Fruit fly (Drosophila melanogaster) whole organism, embryonic: Measurements from ENCODE around the gene Veneno.

Experiments
- Atf-2 ChIP-seq: fragments of 200-800 bp; sonication (Bioruptor generic); optimal IDR thresholded peaks from 2 replicates; lab custom pipeline; 2016; ENCODE audit warnings: missing biosample characterization, missing genetic modification characterization
- BEAF-32 ChIP-seq: fragments of 200-800 bp; sonication (Bioruptor generic); optimal IDR thresholded peaks from 3 replicates; lab custom pipeline; 2017; ENCODE audit warnings: missing biosample characterization, missing genetic modification characterization, mild to moderate bottlenecking, moderate library complexity, missing genetic modification reagents
- Bgb ChIP-seq: fragments of 200-800 bp; sonication (Bioruptor generic); IDR thresholded peaks from 2 replicates; pipeline ENCODE4 v1.3.6; 2022; ENCODE audit warnings: missing biosample characterization, missing genetic modification characterization; ENCODE audit not compliant: partially characterized antibody
- CG10431 ChIP-seq: fragments of 200-800 bp; sonication (Bioruptor generic); optimal IDR thresholded peaks from 3 replicates; lab custom pipeline; 2018; ENCODE audit warnings: missing biosample characterization, mild to moderate bottlenecking, missing genetic modification characterization
- CG11504 ChIP-seq: fragments of 200-800 bp; sonication (Bioruptor generic); optimal IDR thresholded peaks from 3 replicates; lab custom pipeline; 2019; ENCODE audit warnings: missing biosample characterization, mild to moderate bottlenecking, missing genetic modification characterization, moderate library complexity
- CG1233 ChIP-seq: fragments of 200-800 bp; sonication (Bioruptor generic); optimal IDR thresholded peaks from 4 replicates; lab custom pipeline; 2018; ENCODE audit warnings: missing biosample characterization, mild to moderate bottlenecking, missing genetic modification characterization
- CG12744 ChIP-seq: fragments of 200-800 bp; sonication (Bioruptor generic); optimal IDR thresholded peaks from 2 replicates; lab custom pipeline; 2016; ENCODE audit warnings: missing biosample characterization, missing genetic modification characterization
- CG14860 ChIP-seq: fragments of 200-800 bp; sonication (Bioruptor generic); IDR thresholded peaks from 3 replicates; pipeline ENCODE4 v1.3.6; 2022; ENCODE audit warnings: missing biosample characterization, missing genetic modification characterization; ENCODE audit not compliant: partially characterized antibody
- CG1603 ChIP-seq: fragments of 200-800 bp; sonication (Bioruptor generic); optimal IDR thresholded peaks from 2 replicates; lab custom pipeline; 2019; ENCODE audit warnings: missing biosample characterization, mild to moderate bottlenecking, missing genetic modification characterization, moderate library complexity
- CG32767 ChIP-seq: fragments of 200-800 bp; sonication (Bioruptor generic); IDR thresholded peaks from 2 replicates; pipeline ENCODE4 v1.3.6; 2022; ENCODE audit warnings: missing biosample characterization, missing genetic modification characterization
- CG34422 ChIP-seq: fragments of 200-800 bp; sonication (Bioruptor generic); IDR thresholded peaks from 3 replicates; pipeline ENCODE4 v1.3.6; 2022; ENCODE audit warnings: missing biosample characterization, missing genetic modification characterization
- CG5180 ChIP-seq: fragments of 200-800 bp; sonication (Bioruptor generic); optimal IDR thresholded peaks from 3 replicates; lab custom pipeline; 2017; ENCODE audit warnings: missing biosample characterization, missing genetic modification characterization, mild to moderate bottlenecking, moderate library complexity, missing genetic modification reagents
- CG7786 ChIP-seq: fragments of 200-800 bp; sonication (Bioruptor generic); optimal IDR thresholded peaks from 2 replicates; lab custom pipeline; 2016; ENCODE audit warnings: missing biosample characterization, missing genetic modification characterization
- CG9215 ChIP-seq: fragments of 200-800 bp; sonication (Bioruptor generic); IDR thresholded peaks from 2 replicates; pipeline ENCODE4 v1.3.6; 2022; ENCODE audit warnings: missing biosample characterization, missing genetic modification characterization
- CG9609 ChIP-seq: fragments of 200-800 bp; sonication (Bioruptor generic); optimal IDR thresholded peaks from 3 replicates; lab custom pipeline; 2016; ENCODE audit warnings: missing biosample characterization, missing genetic modification characterization
- CG9797 ChIP-seq: fragments of 200-800 bp; sonication (Bioruptor generic); optimal IDR thresholded peaks from 3 replicates; lab custom pipeline; 2018; ENCODE audit warnings: missing biosample characterization, mild to moderate bottlenecking, missing genetic modification characterization
- Doc2 ChIP-seq: fragments of 200-800 bp; sonication (Bioruptor generic); IDR thresholded peaks from 2 replicates; pipeline ENCODE4 v1.3.6; 2022; ENCODE audit warnings: missing biosample characterization, missing genetic modification characterization
- Dp ChIP-seq: fragments of 200-800 bp; sonication (Bioruptor generic); optimal IDR thresholded peaks from 2 replicates; lab custom pipeline; 2018; ENCODE audit warnings: missing biosample characterization, mild to moderate bottlenecking, missing genetic modification characterization, moderate library complexity
- E2f2 ChIP-seq: fragments of 200-800 bp; sonication (Bioruptor generic); IDR thresholded peaks from 2 replicates; pipeline ENCODE4 v1.3.6; 2022; ENCODE audit warnings: missing biosample characterization, missing genetic modification characterization
- Eip74EF ChIP-seq, 2 experiments: fragments of 200-800 bp in 1 of 2; fragments of >200 bp in 1 of 2; sonication (Bioruptor generic) in 1 of 2; optimal IDR thresholded peaks; 2 replicates each; lab custom pipeline; 2017 to 2019; ENCODE audit warnings: missing biosample characterization in 2 of 2, missing genetic modification characterization in 2 of 2, mild to moderate bottlenecking in 1 of 2, moderate library complexity in 1 of 2
- Hmr ChIP-seq: fragments of 200-800 bp; sonication (Bioruptor generic); optimal IDR thresholded peaks from 3 replicates; lab custom pipeline; 2017; ENCODE audit warnings: mild to moderate bottlenecking, missing biosample characterization, missing genetic modification reagents, missing genetic modification characterization
- MESR4 ChIP-seq: fragments of 200-800 bp; sonication (Bioruptor generic); optimal IDR thresholded peaks from 2 replicates; lab custom pipeline; 2018; ENCODE audit warnings: missing biosample characterization, mild to moderate bottlenecking, missing genetic modification characterization, moderate library complexity
- Myb ChIP-seq: fragments of 200-800 bp; sonication (Bioruptor generic); optimal IDR thresholded peaks from 2 replicates; lab custom pipeline; 2016; ENCODE audit warnings: missing biosample characterization, missing genetic modification characterization
- NFAT ChIP-seq: fragments of 200-800 bp; sonication (Bioruptor generic); IDR thresholded peaks from 2 replicates; pipeline ENCODE4 v1.3.6; 2022; ENCODE audit warnings: missing biosample characterization, missing genetic modification characterization
- Nf-YA ChIP-seq: fragments of 200-800 bp; sonication (Bioruptor generic); IDR thresholded peaks from 2 replicates; pipeline ENCODE4 v1.3.6; 2022; ENCODE audit warnings: missing biosample characterization, missing genetic modification characterization
- Ptx1 ChIP-seq: fragments of 200-800 bp; sonication (Bioruptor generic); IDR thresholded peaks from 2 replicates; pipeline ENCODE4 v1.3.6; 2022; ENCODE audit warnings: missing biosample characterization, missing genetic modification characterization
- Scr ChIP-seq: fragments of 200-800 bp; sonication (Bioruptor generic); IDR thresholded peaks from 2 replicates; pipeline ENCODE4 v1.3.6; 2022; ENCODE audit warnings: missing biosample characterization, missing genetic modification characterization; ENCODE audit not compliant: partially characterized antibody
- YL-1 ChIP-seq: fragments of 200-800 bp; sonication (Bioruptor generic); optimal IDR thresholded peaks from 3 replicates; lab custom pipeline; 2017; ENCODE audit warnings: missing biosample characterization, mild to moderate bottlenecking, missing genetic modification characterization
- ara ChIP-seq: fragments of 200-800 bp; sonication (Bioruptor generic); IDR thresholded peaks from 2 replicates; pipeline ENCODE4 v1.3.6; 2022; ENCODE audit warnings: missing biosample characterization, missing genetic modification characterization
- az2 ChIP-seq: fragments of 200-800 bp; sonication (Bioruptor generic); optimal IDR thresholded peaks from 3 replicates; lab custom pipeline; 2016; ENCODE audit warnings: missing biosample characterization, missing genetic modification characterization
- bbx ChIP-seq: fragments of 200-800 bp; sonication (Bioruptor generic); IDR thresholded peaks from 2 replicates; pipeline ENCODE4 v1.3.6; 2022; ENCODE audit warnings: missing biosample characterization, missing genetic modification characterization; ENCODE audit not compliant: partially characterized antibody
- grn ChIP-seq: fragments of 200-800 bp; sonication (Bioruptor generic); optimal IDR thresholded peaks from 3 replicates; lab custom pipeline; 2017; ENCODE audit warnings: missing biosample characterization, missing genetic modification characterization
- gsb-n ChIP-seq: fragments of 200-800 bp; sonication (Bioruptor generic); optimal IDR thresholded peaks from 3 replicates; lab custom pipeline; 2018; ENCODE audit warnings: missing biosample characterization, mild to moderate bottlenecking, missing genetic modification characterization
- hb ChIP-seq: fragments of 200-800 bp; sonication (Bioruptor generic); IDR thresholded peaks from 3 replicates; pipeline ENCODE4 v1.3.6; 2022; ENCODE audit warnings: missing biosample characterization, missing genetic modification characterization; ENCODE audit not compliant: partially characterized antibody
- hbn ChIP-seq: fragments of 200-800 bp; sonication (Bioruptor generic); IDR thresholded peaks from 2 replicates; pipeline ENCODE4 v1.3.6; 2022; ENCODE audit warnings: missing biosample characterization, missing genetic modification characterization; ENCODE audit not compliant: partially characterized antibody
- her ChIP-seq: fragments of 200-800 bp; sonication (Bioruptor generic); optimal IDR thresholded peaks from 2 replicates; lab custom pipeline; 2016; ENCODE audit warnings: missing biosample characterization, missing genetic modification characterization
- ken ChIP-seq: fragments of 200-800 bp; sonication (Bioruptor generic); IDR thresholded peaks from 3 replicates; pipeline ENCODE4 v1.3.6; 2022; ENCODE audit warnings: missing biosample characterization, missing genetic modification characterization
- lilli ChIP-seq: fragments of 200-800 bp; sonication (Bioruptor generic); optimal IDR thresholded peaks from 3 replicates; lab custom pipeline; 2016; ENCODE audit warnings: missing biosample characterization, missing genetic modification characterization
- mam ChIP-seq: fragments of 200-800 bp; sonication (Bioruptor generic); optimal IDR thresholded peaks from 3 replicates; lab custom pipeline; 2016; ENCODE audit warnings: missing biosample characterization, missing genetic modification characterization
- nerfin-2 ChIP-seq: fragments of 200-800 bp; sonication (Bioruptor generic); IDR thresholded peaks from 2 replicates; pipeline ENCODE4 v1.3.6; 2022; ENCODE audit warnings: missing biosample characterization, missing genetic modification characterization; ENCODE audit not compliant: partially characterized antibody
- nom ChIP-seq: fragments of 200-800 bp; sonication (Bioruptor generic); optimal IDR thresholded peaks from 2 replicates; lab custom pipeline; 2017; ENCODE audit warnings: missing biosample characterization, missing genetic modification characterization, mild to moderate bottlenecking, moderate library complexity, missing genetic modification reagents
- onecut ChIP-seq: fragments of 200-800 bp; sonication (Bioruptor generic); IDR thresholded peaks from 2 replicates; pipeline ENCODE4 v1.3.6; 2022; ENCODE audit warnings: missing biosample characterization, missing genetic modification characterization
- p53 ChIP-seq: fragments of 200-800 bp; sonication (Bioruptor generic); optimal IDR thresholded peaks from 2 replicates; lab custom pipeline; 2016; ENCODE audit warnings: missing biosample characterization, missing genetic modification characterization
- pfk ChIP-seq: fragments of 200-800 bp; sonication (Bioruptor generic); optimal IDR thresholded peaks from 2 replicates; lab custom pipeline; 2018; ENCODE audit warnings: missing biosample characterization, mild to moderate bottlenecking, missing genetic modification characterization, moderate library complexity
- phol ChIP-seq: fragments of 200-800 bp; sonication (Bioruptor generic); optimal IDR thresholded peaks from 3 replicates; lab custom pipeline; 2018; ENCODE audit warnings: missing biosample characterization, mild to moderate bottlenecking, missing genetic modification characterization, moderate library complexity
- sens ChIP-seq: fragments of 200-800 bp; sonication (Bioruptor generic); peaks from one replicate; lab custom pipeline; 2016; ENCODE audit warnings: missing biosample characterization, missing genetic modification characterization
- tll ChIP-seq, 2 experiments: fragments of 200-800 bp in 1 of 2; fragments of >200 bp in 1 of 2; sonication (Bioruptor generic) in 1 of 2; optimal IDR thresholded peaks; 2 replicates each; lab custom pipeline; 2017 to 2019; ENCODE audit warnings: missing biosample characterization in 2 of 2, missing genetic modification characterization in 2 of 2, mild to moderate bottlenecking in 1 of 2, moderate library complexity in 1 of 2
- vnd ChIP-seq: fragments of 200-800 bp; sonication (Bioruptor generic); IDR thresholded peaks from 3 replicates; pipeline ENCODE4 v1.3.6; 2022; ENCODE audit warnings: missing biosample characterization, missing genetic modification characterization; ENCODE audit not compliant: partially characterized antibody
- zfh1 ChIP-seq: fragments of 200-800 bp; sonication (Bioruptor generic); IDR thresholded peaks from 3 replicates; pipeline ENCODE4 v1.3.6; 2022; ENCODE audit warnings: missing biosample characterization, missing genetic modification characterization

Gene Veneno

DNA sequence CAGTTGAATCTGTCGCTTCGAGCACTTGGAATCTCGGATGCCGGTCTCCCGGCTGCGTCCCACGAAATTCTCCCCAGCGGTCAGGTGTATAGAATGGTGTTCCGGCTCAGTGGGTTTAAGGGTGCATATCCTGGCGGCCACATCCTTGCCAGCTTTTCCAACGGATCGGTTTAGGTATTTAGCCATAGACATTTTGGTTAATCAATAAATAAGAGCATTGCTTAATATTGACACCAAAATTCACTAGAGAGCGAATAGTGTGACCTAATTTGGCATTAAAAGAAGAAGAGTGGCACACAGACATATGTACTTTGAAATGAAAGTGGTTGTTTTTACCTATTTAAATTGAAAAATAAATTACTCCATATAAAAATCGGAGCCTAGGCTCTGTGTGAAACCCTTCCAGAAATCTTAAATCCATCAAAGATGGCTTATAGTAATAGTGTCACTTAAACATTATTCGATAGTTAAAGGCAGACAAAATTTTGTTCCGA is 19.1 kb downstream of the Veneno start, which contains the start of the genes PNKP and COX7AL (continued):
- TF ChIP-seq CG34422 (GFP tag; lab: Robert Waterston, UW), result no peak; the same call in 2 of the 3 replicates
- no peak for TF ChIP-seq CG12744 (GFP tag; lab: Kevin White, UChicago)
- no peak for TF ChIP-seq vnd (GFP tag; lab: Robert Waterston, UW)
- no peak for TF ChIP-seq Hmr
- TF ChIP-seq Eip74EF (GFP tag; optimal IDR thresholded peaks at IDR 0.05; lab: Kevin White, UChicago), result no peak
- no peak for TF ChIP-seq CG7786 (GFP tag; lab: Kevin White, UChicago)
- TF ChIP-seq CG10431 (GFP tag; lab: Kevin White, UChicago), result no peak
- no peak for TF ChIP-seq CG1233
- peak; percentile 58 for TF ChIP-seq Dp (GFP tag; lab: Kevin White, UChicago)
- TF ChIP-seq E2f2 (GFP tag; lab: Robert Waterston, UW), result peak; percentile 71
- no peak for TF ChIP-seq her
- TF ChIP-seq CG11504 (tag; lab: Kevin White, UChicago), result no peak
- TF ChIP-seq CG5180, result no peak
- TF ChIP-seq ken (GFP tag; lab: Robert Waterston, UW), result no peak
- TF ChIP-seq CG9797 (GFP tag; lab: Kevin White, UChicago), result peak; percentile 21
- TF ChIP-seq Myb (GFP tag; lab: Kevin White, UChicago), result no peak
- TF ChIP-seq Scr (GFP tag; lab: Robert Waterston, UW), result peak; percentile 46; the same call in 1 of the 2 replicates
- TF ChIP-seq CG32767 (GFP tag; lab: Robert Waterston, UW), result no peak
- TF ChIP-seq ara, result no peak
- peak; percentile 89 for TF ChIP-seq onecut (GFP tag; lab: Robert Waterston, UW)
- TF ChIP-seq nerfin-2 (GFP tag; lab: Robert Waterston, UW), result no peak
- no peak for TF ChIP-seq zfh1 (GFP tag; lab: Robert Waterston, UW)
- TF ChIP-seq pfk, result no peak
- no peak for TF ChIP-seq Atf-2
- TF ChIP-seq CG1603 (tag; lab: Kevin White, UChicago), result peak; percentile 14
- no peak for TF ChIP-seq Nf-YA
- no peak for TF ChIP-seq CG9215
- TF ChIP-seq bbx (GFP tag; lab: Robert Waterston, UW), result no peak
- TF ChIP-seq grn, result no peak
- TF ChIP-seq az2, result no peak
- no peak for TF ChIP-seq Doc2 (GFP tag; lab: Robert Waterston, UW)
- TF ChIP-seq CG14860 (GFP tag; lab: Robert Waterston, UW), result no peak
- no peak for TF ChIP-seq mam (GFP tag; lab: Kevin White, UChicago)
- TF ChIP-seq BEAF-32 (GFP tag; lab: Kevin White, UChicago), result peak; percentile 33
- TF ChIP-seq tll (GFP tag; optimal IDR thresholded peaks at IDR 0.05; lab: Kevin White, UChicago), result no peak
- no peak for TF ChIP-seq p53 (GFP tag; lab: Kevin White, UChicago)
- no peak for TF ChIP-seq NFAT
- no peak for TF ChIP-seq Ptx1 (GFP tag; lab: Robert Waterston, UW)

DNA sequence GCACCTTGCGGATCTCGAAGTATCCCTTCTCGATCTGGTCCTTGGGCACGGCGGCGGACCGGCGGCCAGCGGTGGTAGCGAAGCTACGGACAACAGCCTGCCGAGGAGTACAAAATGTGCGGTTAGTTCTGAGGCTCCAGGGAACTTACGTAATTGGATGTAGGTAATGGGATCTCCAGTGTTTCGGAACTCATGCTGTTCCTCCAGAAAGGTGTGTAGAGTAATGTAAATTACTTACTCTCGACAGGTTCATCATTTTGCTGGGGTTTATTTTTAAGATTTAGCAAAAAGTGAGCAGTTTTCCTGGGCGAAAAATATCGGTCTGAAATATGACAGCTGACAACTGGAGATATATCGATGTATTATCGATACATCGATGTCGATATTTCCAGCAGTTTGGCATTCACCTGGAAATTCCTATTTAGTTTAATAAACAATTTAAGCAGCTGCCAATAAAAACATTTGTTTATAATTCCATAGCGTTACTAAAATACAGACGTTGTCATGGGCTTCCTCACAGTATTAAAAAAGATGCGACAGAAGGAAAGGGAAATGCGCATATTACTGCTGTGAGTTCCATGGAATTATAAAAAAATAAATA is 21.6 kb downstream of the Veneno start, which contains the start of the genes COX7A and Arl2:
TSS of gene COX7A (minus strand) at position 369 of the 601 bp plus-strand sequence.
TSS of gene Arl2 (plus strand) at position 426 of the 601 bp plus-strand sequence.
- TF ChIP-seq sens (GFP tag; lab: Kevin White, UChicago), result peak; percentile 68
- TF ChIP-seq hbn, result peak; percentile 95
- TF ChIP-seq YL-1 (GFP tag; lab: Kevin White, UChicago), result peak; percentile 96
- TF ChIP-seq MESR4 (GFP tag; lab: Kevin White, UChicago), result peak; percentile 98
- peak; percentile 92 for TF ChIP-seq vnd (GFP tag; lab: Robert Waterston, UW)
- no peak for TF ChIP-seq ken (GFP tag; lab: Robert Waterston, UW)
- TF ChIP-seq nom, result peak; percentile 23
- TF ChIP-seq CG9609 (GFP tag; lab: Kevin White, UChicago), result no peak
- peak; percentile 89 for TF ChIP-seq hb
- no peak for TF ChIP-seq gsb-n
- TF ChIP-seq Bgb (GFP tag; lab: Robert Waterston, UW), result peak; percentile 96
- peak; percentile 20 for TF ChIP-seq lilli (GFP tag; lab: Kevin White, UChicago)
- peak; percentile 27 for TF ChIP-seq phol (tag; lab: Kevin White, UChicago)
- TF ChIP-seq CG1233, result no peak
- peak; percentile 93 for TF ChIP-seq Scr (GFP tag; lab: Robert Waterston, UW)
